Worm (Caenorhabditis elegans) whole organism, L1 larva: ENCODE data around the gene gpx-2.

Experiments
- F16B12.6 ChIP-seq: fragments of 150-350 bp; optimal IDR thresholded peaks from 2 replicates; lab custom pipeline; 2014; ENCODE audit warnings: missing biosample characterization, missing genetic modification characterization
- Y116A8C.19 ChIP-seq: sonication (generic microtip); optimal IDR thresholded peaks from 2 replicates; lab custom pipeline; 2016; ENCODE audit warnings: missing compliant biosample characterization, missing genetic modification characterization, borderline replicate concordance
- ama-1 ChIP-seq: fragments of 150-350 bp; optimal IDR thresholded peaks from 2 replicates; lab custom pipeline; 2014
- blmp-1 ChIP-seq: fragments of 150-350 bp; optimal IDR thresholded peaks from 2 replicates; lab custom pipeline; 2014; ENCODE audit warnings: missing biosample characterization, missing genetic modification characterization
- ceh-63 ChIP-seq: fragments of 200-800 bp; sonication (Bioruptor generic); optimal IDR thresholded peaks from 2 replicates; lab custom pipeline; 2018; ENCODE audit warnings: mild to moderate bottlenecking, missing genetic modification characterization, missing compliant biosample characterization
- ceh-8 ChIP-seq: fragments of 200-800 bp; sonication (Bioruptor generic); optimal IDR thresholded peaks from 2 replicates; lab custom pipeline; 2018; ENCODE audit warnings: mild to moderate bottlenecking, missing genetic modification characterization, moderate library complexity, missing compliant biosample characterization
- ceh-88 ChIP-seq: fragments of 200-800 bp; sonication (Bioruptor generic); IDR thresholded peaks from 2 replicates; pipeline ENCODE4 v1.3.6; 2022; ENCODE audit warnings: missing genetic modification characterization, missing compliant biosample characterization
- ces-1 ChIP-seq: fragments of 150-350 bp; optimal IDR thresholded peaks from 2 replicates; lab custom pipeline; 2014; ENCODE audit warnings: missing biosample characterization, missing genetic modification reagents, missing genetic modification characterization
- efl-3 ChIP-seq: fragments of 200-800 bp; sonication (Bioruptor generic); optimal IDR thresholded peaks from 2 replicates; lab custom pipeline; 2018; ENCODE audit warnings: mild to moderate bottlenecking, missing genetic modification characterization, missing compliant biosample characterization
- egl-27 ChIP-seq, 2 experiments: fragments of 150-350 bp in 1 of 2; sonication (generic microtip); optimal IDR thresholded peaks; 3 replicates each; lab custom pipeline; 2017 to 2018; ENCODE audit warnings: missing biosample characterization in 2 of 2, missing genetic modification characterization in 2 of 2, missing genetic modification reagents in 2 of 2
- elt-3 ChIP-seq, 6 experiments: fragments of 150-350 bp in 1 of 6; sonication (generic microtip); optimal IDR thresholded peaks; 2 replicates each; lab custom pipeline; 2017 to 2018; ENCODE audit warnings: missing biosample characterization in 6 of 6, missing genetic modification characterization in 6 of 6, inconsistent platforms in 1 of 6
- fkh-10 ChIP-seq: sonication (generic microtip); optimal IDR thresholded peaks from 2 replicates; lab custom pipeline; 2017; ENCODE audit warnings: missing biosample characterization, missing genetic modification reagents, missing genetic modification characterization
- fos-1 ChIP-seq: fragments of 150-350 bp; optimal IDR thresholded peaks from 2 replicates; lab custom pipeline; 2014; ENCODE audit warnings: missing biosample characterization, missing genetic modification characterization
- grh-1 ChIP-seq: fragments of 200-800 bp; sonication (Bioruptor generic); IDR thresholded peaks from 2 replicates; pipeline ENCODE4 v1.3.6; 2022; ENCODE audit warnings: missing genetic modification reagents, missing genetic modification characterization, missing compliant biosample characterization
- hlh-17 ChIP-seq: fragments of 200-800 bp; sonication (Bioruptor generic); optimal IDR thresholded peaks from 2 replicates; lab custom pipeline; 2018; ENCODE audit warnings: missing genetic modification characterization, mild to moderate bottlenecking, missing compliant biosample characterization, moderate library complexity, borderline replicate concordance
- hlh-4 ChIP-seq: sonication (generic microtip); optimal IDR thresholded peaks from 2 replicates; lab custom pipeline; 2016; ENCODE audit warnings: mild to moderate bottlenecking, missing genetic modification characterization, missing compliant biosample characterization
- jun-1 ChIP-seq: fragments of 150-350 bp; optimal IDR thresholded peaks from 2 replicates; lab custom pipeline; 2014; ENCODE audit warnings: missing biosample characterization, missing genetic modification reagents, missing genetic modification characterization
- lin-14 ChIP-seq: fragments of 200-800 bp; sonication (Bioruptor generic); optimal IDR thresholded peaks from 2 replicates; lab custom pipeline; 2018; ENCODE audit warnings: mild to moderate bottlenecking, missing genetic modification characterization, moderate library complexity, missing compliant biosample characterization
- lin-15B ChIP-seq: fragments of 150-350 bp; sonication (generic microtip); optimal IDR thresholded peaks from 3 replicates; lab custom pipeline; 2014; ENCODE audit warnings: missing biosample characterization, missing genetic modification characterization
- lin-35 ChIP-seq, 2 experiments: fragments of 150-350 bp; optimal IDR thresholded peaks; 2 replicates each; lab custom pipeline; 2014; ENCODE audit warnings: missing biosample characterization in 2 of 2, missing genetic modification characterization in 2 of 2, missing genetic modification reagents in 2 of 2
- lsy-2 ChIP-seq, 2 experiments: fragments of 150-350 bp; optimal IDR thresholded peaks; 2 replicates each; lab custom pipeline; 2014; ENCODE audit warnings: missing biosample characterization in 2 of 2, missing genetic modification characterization in 2 of 2
- mdl-1 ChIP-seq, 2 experiments: fragments of 150-350 bp; optimal IDR thresholded peaks; 2 replicates each; lab custom pipeline; 2014 to 2017; ENCODE audit warnings: missing biosample characterization in 2 of 2, missing genetic modification characterization in 2 of 2, inconsistent platforms in 1 of 2
- nhr-20 ChIP-seq: sonication (generic microtip); optimal IDR thresholded peaks from 2 replicates; lab custom pipeline; 2016; ENCODE audit warnings: mild to moderate bottlenecking, missing genetic modification characterization, missing compliant biosample characterization
- nhr-71 ChIP-seq: sonication (generic microtip); optimal IDR thresholded peaks from 2 replicates; lab custom pipeline; 2016; ENCODE audit warnings: mild to moderate bottlenecking, missing genetic modification characterization, moderate library complexity, missing compliant biosample characterization
- nhr-85 ChIP-seq: sonication (generic microtip); peaks from one replicate; lab custom pipeline; 2016; ENCODE audit warnings: missing genetic modification characterization, inconsistent platforms, missing compliant biosample characterization
- nhr-90 ChIP-seq: sonication (generic microtip); optimal IDR thresholded peaks from 2 replicates; lab custom pipeline; 2016; ENCODE audit warnings: mild to moderate bottlenecking, missing genetic modification characterization, missing compliant biosample characterization; ENCODE audit not compliant: poor library complexity
- pag-3 ChIP-seq: sonication (generic microtip); optimal IDR thresholded peaks from 2 replicates; lab custom pipeline; 2017; ENCODE audit warnings: missing genetic modification characterization, mild to moderate bottlenecking, missing compliant biosample characterization, antibody characterized with exemption, borderline replicate concordance; ENCODE audit not compliant: insufficient read depth
- rnt-1 ChIP-seq: sonication (generic microtip); optimal IDR thresholded peaks from 2 replicates; lab custom pipeline; 2016; ENCODE audit warnings: mild to moderate bottlenecking, missing genetic modification characterization, moderate library complexity, missing compliant biosample characterization
- skn-1 ChIP-seq: fragments of 150-350 bp; optimal IDR thresholded peaks from 2 replicates; lab custom pipeline; 2014; ENCODE audit warnings: missing biosample characterization, missing genetic modification characterization
- snpc-4 ChIP-seq: fragments of 150-350 bp; optimal IDR thresholded peaks from 2 replicates; lab custom pipeline; 2014; ENCODE audit warnings: missing biosample characterization, missing genetic modification characterization
- snu-23 ChIP-seq: sonication (generic microtip); optimal IDR thresholded peaks from 2 replicates; lab custom pipeline; 2016; ENCODE audit warnings: missing genetic modification characterization, missing compliant biosample characterization
- tbx-2 ChIP-seq: sonication (generic microtip); optimal IDR thresholded peaks from 2 replicates; lab custom pipeline; 2016; ENCODE audit warnings: missing genetic modification characterization, missing compliant biosample characterization
- tlp-1 ChIP-seq: fragments of 150-350 bp; optimal IDR thresholded peaks from 2 replicates; lab custom pipeline; 2014; ENCODE audit warnings: missing biosample characterization, missing genetic modification characterization
- unc-130 ChIP-seq: fragments of 150-350 bp; optimal IDR thresholded peaks from 2 replicates; lab custom pipeline; 2017; ENCODE audit warnings: missing biosample characterization, missing genetic modification characterization, inconsistent platforms
- unc-30 ChIP-seq: sonication (generic microtip); optimal IDR thresholded peaks from 2 replicates; lab custom pipeline; 2017; ENCODE audit warnings: missing biosample characterization, missing genetic modification characterization
- unc-62 ChIP-seq: fragments of 150-350 bp; optimal IDR thresholded peaks from 2 replicates; lab custom pipeline; 2014; ENCODE audit warnings: missing biosample characterization, missing genetic modification reagents, missing genetic modification characterization
- xbp-1 ChIP-seq: sonication (generic microtip); optimal IDR thresholded peaks from 2 replicates; lab custom pipeline; 2016; ENCODE audit warnings: missing genetic modification characterization, missing compliant biosample characterization

The gpx-2 gene

ce11 chrII:14838596-14839215 is 27.9 kb upstream of the gpx-2 start:
- no peak for TF ChIP-seq Y116A8C.19 (tag; lab: Kevin White, UChicago)
- TF ChIP-seq rnt-1, result no peak
- TF ChIP-seq mdl-1 (tag; optimal IDR thresholded peaks at IDR 0.05; lab: Kevin White, UChicago), result peak in 1 of 2 experiments; percentile 5
- no peak for TF ChIP-seq efl-3 (GFP tag; lab: Kevin White, UChicago)
- peak in 2 of 6 experiments; percentile 6 to 34 for TF ChIP-seq elt-3 (tag; optimal IDR thresholded peaks at IDR 0.05; lab: Kevin White, UChicago)
- peak; percentile 13 for TF ChIP-seq snu-23 (GFP tag; lab: Kevin White, UChicago)
- TF ChIP-seq nhr-20, result peak; percentile 60
- peak; percentile 67 for TF ChIP-seq blmp-1 (tag; lab: Kevin White, UChicago)
- peak; percentile 57 for TF ChIP-seq lin-14
- TF ChIP-seq nhr-90 (tag; lab: Kevin White, UChicago), result peak; percentile 44
- TF ChIP-seq egl-27 (tag; optimal IDR thresholded peaks at IDR 0.05; lab: Kevin White, UChicago), result no peak
- TF ChIP-seq lin-35 (GFP tag; optimal IDR thresholded peaks at IDR 0.05; lab: Kevin White, UChicago), result peak in 1 of 2 experiments; percentile 31
- peak; percentile 24 for TF ChIP-seq tbx-2 (tag; lab: Kevin White, UChicago)
- TF ChIP-seq ama-1 (lab: Kevin White, UChicago), result no peak
- peak; percentile 38 for TF ChIP-seq nhr-71 (tag; lab: Kevin White, UChicago)
- TF ChIP-seq fkh-10 (GFP tag; lab: Kevin White, UChicago), result no peak
- TF ChIP-seq xbp-1 (tag; lab: Kevin White, UChicago), result no peak
- TF ChIP-seq snpc-4 (tag; lab: Kevin White, UChicago), result peak; percentile 9
- no peak for TF ChIP-seq fos-1 (tag; lab: Kevin White, UChicago)
- no peak for TF ChIP-seq unc-130 (tag; lab: Kevin White, UChicago)
- TF ChIP-seq nhr-85, result peak; percentile 77
- no peak for TF ChIP-seq hlh-17 (GFP tag; lab: Kevin White, UChicago)
- TF ChIP-seq, all 84 proteins: peak for 12

ce11 chrII:14841253-14841652 is 25.3 kb upstream of the gpx-2 start:
- no peak for TF ChIP-seq ceh-88 (GFP tag; lab: Robert Waterston, UW)
- no peak for TF ChIP-seq unc-62
- TF ChIP-seq pag-3, result no peak
- no peak for TF ChIP-seq grh-1 (GFP tag; lab: Robert Waterston, UW)
- no peak for TF ChIP-seq ceh-63 (GFP tag; lab: Kevin White, UChicago)
- TF ChIP-seq lsy-2 (tag; optimal IDR thresholded peaks at IDR 0.05; lab: Kevin White, UChicago), result peak in 1 of 2 experiments; percentile 43
- TF ChIP-seq lin-15B (tag; lab: Kevin White, UChicago), result no peak
- TF ChIP-seq hlh-4 (tag; lab: Kevin White, UChicago), result no peak
- TF ChIP-seq unc-30, result no peak
- no peak for TF ChIP-seq elt-3 (tag; optimal IDR thresholded peaks at IDR 0.05; lab: Kevin White, UChicago)
- no peak for TF ChIP-seq jun-1 (tag; lab: Kevin White, UChicago)
- TF ChIP-seq skn-1 (tag; lab: Kevin White, UChicago), result no peak
- no peak for TF ChIP-seq ama-1 (lab: Kevin White, UChicago)
- TF ChIP-seq lin-35 (GFP tag; optimal IDR thresholded peaks at IDR 0.05; lab: Kevin White, UChicago), result peak in 1 of 2 experiments; percentile 51
- peak; percentile 82 for TF ChIP-seq nhr-20
- no peak for TF ChIP-seq ces-1
- TF ChIP-seq snu-23 (GFP tag; lab: Kevin White, UChicago), result peak; percentile 24
- no peak for TF ChIP-seq egl-27 (tag; optimal IDR thresholded peaks at IDR 0.05; lab: Kevin White, UChicago)
- TF ChIP-seq tlp-1, result no peak
- TF ChIP-seq nhr-90 (tag; lab: Kevin White, UChicago), result no peak
- TF ChIP-seq F16B12.6 (tag; lab: Kevin White, UChicago), result no peak

ce11 chrII:14843016-14843415 is 23.6 kb upstream of the gpx-2 start, which contains the start of gene cdh-7:
TSS of gene cdh-7 (plus strand) at chrII:14843229.
- TF ChIP-seq blmp-1 (tag; lab: Kevin White, UChicago) (peak; percentile 84), ceh-8 (GFP tag; lab: Kevin White, UChicago) (no peak)
